Fruit fly (Drosophila melanogaster) whole organism, embryonic: ENCODE results near the gene Jhbp7.

Source experiments
- ATbp ChIP-seq: fragments of 200-800 bp; sonication (Bioruptor generic); optimal IDR thresholded peaks from 2 replicates; lab custom pipeline; 2017; ENCODE audit warnings: missing biosample characterization, mild to moderate bottlenecking, missing genetic modification characterization, missing genetic modification reagents
- Abd-B ChIP-seq: fragments of 200-800 bp; sonication (Bioruptor generic); optimal IDR thresholded peaks from 2 replicates; lab custom pipeline; 2018; ENCODE audit warnings: missing biosample characterization, mild to moderate bottlenecking, missing genetic modification characterization, moderate library complexity
- Adf1 ChIP-seq: fragments of 200-800 bp; sonication (Bioruptor generic); IDR thresholded peaks from 2 replicates; pipeline ENCODE4 v1.3.6; 2022; ENCODE audit warnings: missing biosample characterization, missing genetic modification characterization
- Aef1 ChIP-seq: fragments of 200-800 bp; sonication (Bioruptor generic); IDR thresholded peaks from 3 replicates; pipeline ENCODE4 v1.3.6; 2022; ENCODE audit warnings: missing biosample characterization, missing genetic modification characterization
- Atf-2 ChIP-seq: fragments of 200-800 bp; sonication (Bioruptor generic); optimal IDR thresholded peaks from 2 replicates; lab custom pipeline; 2016; ENCODE audit warnings: missing biosample characterization, missing genetic modification characterization
- Atf3 ChIP-seq: fragments of 200-800 bp; sonication (Bioruptor generic); optimal IDR thresholded peaks from 3 replicates; lab custom pipeline; 2016; ENCODE audit warnings: missing biosample characterization, missing genetic modification characterization
- Bgb ChIP-seq: fragments of 200-800 bp; sonication (Bioruptor generic); IDR thresholded peaks from 2 replicates; pipeline ENCODE4 v1.3.6; 2022; ENCODE audit warnings: missing biosample characterization, missing genetic modification characterization; ENCODE audit not compliant: partially characterized antibody
- CG10654 ChIP-seq: fragments of 200-800 bp; sonication (Bioruptor generic); optimal IDR thresholded peaks from 2 replicates; lab custom pipeline; 2016; ENCODE audit warnings: missing biosample characterization, missing genetic modification characterization
- CG10959 ChIP-seq: fragments of 200-800 bp; sonication (Bioruptor generic); IDR thresholded peaks from 2 replicates; pipeline ENCODE4 v1.3.6; 2022; ENCODE audit warnings: missing biosample characterization, missing genetic modification characterization
- CG11695 ChIP-seq: fragments of 200-800 bp; sonication (Bioruptor generic); IDR thresholded peaks from 3 replicates; pipeline ENCODE4 v1.3.6; 2022; ENCODE audit warnings: missing biosample characterization, missing genetic modification characterization
- CG11723 ChIP-seq: fragments of 200-800 bp; sonication (Bioruptor generic); optimal IDR thresholded peaks from 2 replicates; lab custom pipeline; 2017; ENCODE audit warnings: missing biosample characterization, mild to moderate bottlenecking, missing genetic modification characterization
- CG13287 ChIP-seq: fragments of 200-800 bp; sonication (Bioruptor generic); IDR thresholded peaks from 2 replicates; pipeline ENCODE4 v1.3.6; 2022; ENCODE audit warnings: missing biosample characterization, missing genetic modification characterization; ENCODE audit not compliant: partially characterized antibody
- CG14860 ChIP-seq: fragments of 200-800 bp; sonication (Bioruptor generic); IDR thresholded peaks from 3 replicates; pipeline ENCODE4 v1.3.6; 2022; ENCODE audit warnings: missing biosample characterization, missing genetic modification characterization; ENCODE audit not compliant: partially characterized antibody
- CG17829 ChIP-seq: fragments of 200-800 bp; optimal IDR thresholded peaks from 2 replicates; lab custom pipeline; 2019; ENCODE audit warnings: missing biosample characterization, mild to moderate bottlenecking, missing genetic modification characterization, moderate library complexity
- CG18262 ChIP-seq: fragments of 200-800 bp; optimal IDR thresholded peaks from 3 replicates; lab custom pipeline; 2019; ENCODE audit warnings: missing biosample characterization, mild to moderate bottlenecking, missing genetic modification characterization, moderate library complexity
- CG2202 ChIP-seq: fragments of 200-800 bp; sonication (Bioruptor generic); optimal IDR thresholded peaks from 2 replicates; lab custom pipeline; 2018; ENCODE audit warnings: missing biosample characterization, mild to moderate bottlenecking, missing genetic modification characterization
- CG2712 ChIP-seq: fragments of 200-800 bp; optimal IDR thresholded peaks from 3 replicates; lab custom pipeline; 2019; ENCODE audit warnings: missing biosample characterization, mild to moderate bottlenecking, missing genetic modification characterization, moderate library complexity
- CG6791 ChIP-seq: fragments of 200-800 bp; sonication (Bioruptor generic); IDR thresholded peaks from 3 replicates; pipeline ENCODE4 v1.3.6; 2022; ENCODE audit warnings: missing biosample characterization, missing genetic modification characterization; ENCODE audit not compliant: partially characterized antibody
- CG7357 ChIP-seq: fragments of 200-800 bp; sonication (Bioruptor generic); IDR thresholded peaks from 3 replicates; pipeline ENCODE4 v1.3.6; 2022; ENCODE audit warnings: missing biosample characterization, missing genetic modification characterization
- CG7556 ChIP-seq: fragments of 200-800 bp; sonication (Bioruptor generic); optimal IDR thresholded peaks from 2 replicates; lab custom pipeline; 2017; ENCODE audit warnings: missing biosample characterization, mild to moderate bottlenecking, missing genetic modification characterization
- Chrac-16 ChIP-seq: fragments of 200-800 bp; sonication (Bioruptor generic); optimal IDR thresholded peaks from 3 replicates; lab custom pipeline; 2016; ENCODE audit warnings: missing biosample characterization, missing genetic modification characterization
- Ets65A ChIP-seq: fragments of 200-800 bp; sonication (Bioruptor generic); peaks from one replicate; lab custom pipeline; 2016; ENCODE audit warnings: missing biosample characterization, missing genetic modification characterization
- GATAe ChIP-seq: fragments of 200-800 bp; sonication (Bioruptor generic); conservative IDR thresholded peaks from 2 replicates; pipeline ENCODE4 v1.3.6; 2022; ENCODE audit warnings: missing biosample characterization, missing genetic modification characterization
- HmgZ ChIP-seq: fragments of 200-800 bp; sonication (Bioruptor generic); optimal IDR thresholded peaks from 2 replicates; lab custom pipeline; 2018; ENCODE audit warnings: missing biosample characterization, mild to moderate bottlenecking, missing genetic modification characterization
- MESR4 ChIP-seq: fragments of 200-800 bp; sonication (Bioruptor generic); optimal IDR thresholded peaks from 2 replicates; lab custom pipeline; 2018; ENCODE audit warnings: missing biosample characterization, mild to moderate bottlenecking, missing genetic modification characterization, moderate library complexity
- Med ChIP-seq: fragments of 200-800 bp; sonication (Bioruptor generic); peaks from one replicate; lab custom pipeline; 2016; ENCODE audit warnings: missing biosample characterization, missing genetic modification characterization, mild to moderate bottlenecking, inconsistent platforms, moderate library complexity
- Myb ChIP-seq: fragments of 200-800 bp; sonication (Bioruptor generic); optimal IDR thresholded peaks from 2 replicates; lab custom pipeline; 2016; ENCODE audit warnings: missing biosample characterization, missing genetic modification characterization
- Nf-YA ChIP-seq: fragments of 200-800 bp; sonication (Bioruptor generic); IDR thresholded peaks from 2 replicates; pipeline ENCODE4 v1.3.6; 2022; ENCODE audit warnings: missing biosample characterization, missing genetic modification characterization
- Oaz ChIP-seq: fragments of 200-800 bp; sonication (Bioruptor generic); IDR thresholded peaks from 2 replicates; pipeline ENCODE4 v1.3.6; 2022; ENCODE audit warnings: missing biosample characterization, missing genetic modification characterization
- ab ChIP-seq: fragments of 200-800 bp; sonication (Bioruptor generic); optimal IDR thresholded peaks from 2 replicates; lab custom pipeline; 2016; ENCODE audit warnings: missing biosample characterization, missing genetic modification characterization
- ase ChIP-seq: fragments of 200-800 bp; sonication (Bioruptor generic); IDR thresholded peaks from 3 replicates; pipeline ENCODE4 v1.3.6; 2022; ENCODE audit warnings: missing biosample characterization, missing genetic modification characterization
- croc ChIP-seq: fragments of 200-800 bp; sonication (Bioruptor generic); conservative IDR thresholded peaks from 3 replicates; pipeline ENCODE4 v1.3.6; 2022; ENCODE audit warnings: missing biosample characterization, missing genetic modification characterization
- danr ChIP-seq: fragments of 200-800 bp; sonication (Bioruptor generic); IDR thresholded peaks from 2 replicates; pipeline ENCODE4 v1.3.6; 2022; ENCODE audit warnings: missing biosample characterization, missing genetic modification characterization
- en ChIP-seq: fragments of 200-800 bp; sonication (Bioruptor generic); optimal IDR thresholded peaks from 2 replicates; lab custom pipeline; 2016; ENCODE audit warnings: missing biosample characterization, missing genetic modification characterization
- fd96Cb ChIP-seq: fragments of 200-800 bp; sonication (Bioruptor generic); optimal IDR thresholded peaks from 2 replicates; lab custom pipeline; 2018; ENCODE audit warnings: missing biosample characterization, mild to moderate bottlenecking, missing genetic modification characterization, moderate library complexity
- gce ChIP-seq: fragments of 200-800 bp; sonication (Bioruptor generic); IDR thresholded peaks from 3 replicates; pipeline ENCODE4 v1.3.6; 2022; ENCODE audit warnings: missing biosample characterization, missing genetic modification characterization
- grn ChIP-seq: fragments of 200-800 bp; sonication (Bioruptor generic); optimal IDR thresholded peaks from 3 replicates; lab custom pipeline; 2017; ENCODE audit warnings: missing biosample characterization, missing genetic modification characterization
- jigr1 ChIP-seq: fragments of 200-800 bp; sonication (Bioruptor generic); IDR thresholded peaks from 3 replicates; pipeline ENCODE4 v1.3.6; 2022; ENCODE audit warnings: missing biosample characterization, missing genetic modification characterization
- klu ChIP-seq: fragments of 200-800 bp; sonication (Bioruptor generic); IDR thresholded peaks from 2 replicates; pipeline ENCODE4 v1.3.6; 2022; ENCODE audit warnings: missing biosample characterization, missing genetic modification characterization
- kni ChIP-seq: fragments of 200-800 bp; sonication (Bioruptor generic); optimal IDR thresholded peaks from 3 replicates; lab custom pipeline; 2017; ENCODE audit warnings: mild to moderate bottlenecking, missing biosample characterization, missing genetic modification reagents, missing genetic modification characterization
- luna ChIP-seq: fragments of 200-800 bp; sonication (Bioruptor generic); optimal IDR thresholded peaks from 2 replicates; lab custom pipeline; 2016; ENCODE audit warnings: missing biosample characterization, missing genetic modification characterization
- nerfin-2 ChIP-seq: fragments of 200-800 bp; sonication (Bioruptor generic); IDR thresholded peaks from 2 replicates; pipeline ENCODE4 v1.3.6; 2022; ENCODE audit warnings: missing biosample characterization, missing genetic modification characterization; ENCODE audit not compliant: partially characterized antibody
- pb ChIP-seq: fragments of 200-800 bp; sonication (Bioruptor generic); optimal IDR thresholded peaks from 3 replicates; lab custom pipeline; 2016; ENCODE audit warnings: missing biosample characterization, missing genetic modification characterization
- pho ChIP-seq: fragments of 200-800 bp; sonication (Bioruptor generic); optimal IDR thresholded peaks from 2 replicates; lab custom pipeline; 2016; ENCODE audit warnings: missing biosample characterization, missing genetic modification characterization
- psq ChIP-seq: fragments of 200-800 bp; sonication (Bioruptor generic); optimal IDR thresholded peaks from 2 replicates; lab custom pipeline; 2017; ENCODE audit warnings: missing biosample characterization, missing genetic modification characterization
- pzg ChIP-seq: fragments of 200-800 bp; sonication (Bioruptor generic); optimal IDR thresholded peaks from 3 replicates; lab custom pipeline; 2018; ENCODE audit warnings: missing biosample characterization, mild to moderate bottlenecking, missing genetic modification characterization, moderate library complexity
- tgo ChIP-seq: fragments of 200-800 bp; sonication (Bioruptor generic); IDR thresholded peaks from 3 replicates; pipeline ENCODE4 v1.3.6; 2022; ENCODE audit warnings: missing biosample characterization, missing genetic modification characterization
- tin ChIP-seq: fragments of 200-800 bp; sonication (Bioruptor generic); optimal IDR thresholded peaks from 3 replicates; lab custom pipeline; 2016; ENCODE audit warnings: missing biosample characterization, missing genetic modification characterization
- unc-4 ChIP-seq: fragments of 200-800 bp; sonication (Bioruptor generic); IDR thresholded peaks from 2 replicates; pipeline ENCODE4 v1.3.6; 2022; ENCODE audit warnings: missing biosample characterization, missing genetic modification characterization; ENCODE audit not compliant: partially characterized antibody
- usp ChIP-seq: fragments of >200 bp; optimal IDR thresholded peaks from 2 replicates; lab custom pipeline; 2017; ENCODE audit warnings: missing biosample characterization, missing genetic modification characterization
- wek ChIP-seq: fragments of 200-800 bp; sonication (Bioruptor generic); optimal IDR thresholded peaks from 3 replicates; lab custom pipeline; 2018; ENCODE audit warnings: missing biosample characterization, mild to moderate bottlenecking, missing genetic modification characterization, moderate library complexity

Gene Jhbp7

DNA sequence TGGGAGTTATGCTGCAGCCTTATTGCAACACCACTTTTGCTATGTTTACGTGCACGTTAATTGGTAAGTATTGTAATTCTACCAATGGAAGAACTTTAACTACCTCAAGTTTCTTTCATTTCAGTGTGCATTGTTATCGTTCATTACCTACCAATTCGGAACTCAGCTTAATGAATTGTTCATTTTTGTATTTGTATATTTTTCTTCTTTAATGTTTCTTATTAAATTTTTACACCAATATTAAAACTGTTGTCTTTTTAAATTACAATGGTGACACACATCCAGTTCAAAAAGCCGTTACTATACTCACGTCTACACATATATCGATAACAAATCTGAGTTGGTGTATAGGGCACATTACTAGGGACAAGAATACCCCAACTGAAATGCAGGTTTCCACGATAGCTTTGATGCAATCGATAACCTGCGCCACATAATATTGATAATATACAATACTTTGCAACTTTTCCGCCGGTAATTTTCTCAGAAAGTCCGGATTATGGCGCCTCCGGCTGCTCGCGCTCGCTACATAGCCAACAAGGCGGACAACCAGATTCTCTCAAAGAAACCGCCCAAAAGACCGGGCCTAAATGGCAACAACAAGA is 16.1 kb upstream of the Jhbp7 start, which contains the start of gene Alg9 (continued):
- TF ChIP-seq wek (GFP tag; lab: Kevin White, UChicago) (peak; percentile 99), Abd-B (GFP tag; lab: Kevin White, UChicago) (no peak), CG17829 (tag; lab: Kevin White, UChicago) (no peak), usp (GFP tag; lab: Kevin White, UChicago) (no peak), pho (GFP tag; lab: Kevin White, UChicago) (no peak), Aef1 (GFP tag; lab: Robert Waterston, UW) (no peak), Bgb (GFP tag; lab: Robert Waterston, UW) (peak; percentile 93), pzg (GFP tag; lab: Kevin White, UChicago) (peak; percentile 79), Nf-YA (GFP tag; lab: Robert Waterston, UW) (no peak), gce (GFP tag; lab: Robert Waterston, UW) (no peak), CG10959 (GFP tag; lab: Robert Waterston, UW) (no peak), tgo (GFP tag; lab: Robert Waterston, UW) (no peak), en (GFP tag; lab: Kevin White, UChicago) (no peak), Oaz (no peak), klu (no peak), grn (GFP tag; lab: Kevin White, UChicago) (no peak), CG14860 (peak; percentile 84), CG10654 (GFP tag; lab: Kevin White, UChicago) (peak; percentile 3), psq (GFP tag; lab: Kevin White, UChicago) (no peak), CG11723 (no peak), ab (GFP tag; lab: Kevin White, UChicago) (no peak), ase (GFP tag; lab: Robert Waterston, UW) (no peak), pb (GFP tag; lab: Kevin White, UChicago) (no peak), jigr1 (no peak), Myb (GFP tag; lab: Kevin White, UChicago) (peak; percentile 98), nerfin-2 (GFP tag; lab: Robert Waterston, UW) (peak; percentile 93), Atf3 (GFP tag; lab: Kevin White, UChicago) (no peak), danr (GFP tag; lab: Robert Waterston, UW) (no peak), Adf1 (peak; percentile 11; the same call in 1 of the 2 replicates), Ets65A (GFP tag; lab: Kevin White, UChicago) (no peak), CG7556 (GFP tag; lab: Kevin White, UChicago) (no peak), CG13287 (GFP tag; lab: Robert Waterston, UW) (peak; percentile 94), croc (GFP tag; lab: Robert Waterston, UW) (no peak), CG11695 (GFP tag; lab: Robert Waterston, UW) (no peak), CG2202 (tag; lab: Kevin White, UChicago) (no peak), Atf-2 (GFP tag; lab: Kevin White, UChicago) (no peak), HmgZ (tag; lab: Kevin White, UChicago) (peak; percentile 44), luna (GFP tag; lab: Kevin White, UChicago) (no peak), fd96Cb (tag; lab: Kevin White, UChicago) (no peak), MESR4 (GFP tag; lab: Kevin White, UChicago) (peak; percentile 8), CG6791 (GFP tag; lab: Robert Waterston, UW) (peak; percentile 92), CG7357 (GFP tag; lab: Robert Waterston, UW) (peak; percentile 84), Med (GFP tag; lab: Kevin White, UChicago) (peak; percentile 88), unc-4 (peak; percentile 89), tin (no peak), ATbp (GFP tag; lab: Kevin White, UChicago) (no peak), Chrac-16 (GFP tag; lab: Kevin White, UChicago) (no peak), kni (no peak), CG2712 (tag; lab: Kevin White, UChicago) (no peak), GATAe (GFP tag; lab: Robert Waterston, UW) (no peak), CG18262 (tag; lab: Kevin White, UChicago) (no peak)
